Fruit fly (Drosophila melanogaster) whole organism, embryonic: Measurements from ENCODE around the gene Tet.

Experiments used
- B-H2 ChIP-seq: fragments of 200-800 bp; sonication (Bioruptor generic); optimal IDR thresholded peaks from 2 replicates; lab custom pipeline; 2018; ENCODE audit warnings: missing biosample characterization, mild to moderate bottlenecking, missing genetic modification characterization
- Blimp-1 ChIP-seq: fragments of 200-800 bp; sonication (Bioruptor generic); optimal IDR thresholded peaks from 3 replicates; lab custom pipeline; 2018; ENCODE audit warnings: missing biosample characterization, missing genetic modification characterization, mild to moderate bottlenecking, moderate library complexity, missing genetic modification reagents
- CG10979 ChIP-seq: fragments of 200-800 bp; sonication (Bioruptor generic); optimal IDR thresholded peaks from 2 replicates; lab custom pipeline; 2018; ENCODE audit warnings: missing biosample characterization, mild to moderate bottlenecking, missing genetic modification characterization, moderate library complexity
- CG11723 ChIP-seq: fragments of 200-800 bp; sonication (Bioruptor generic); optimal IDR thresholded peaks from 2 replicates; lab custom pipeline; 2017; ENCODE audit warnings: missing biosample characterization, mild to moderate bottlenecking, missing genetic modification characterization
- CG12219 ChIP-seq: fragments of 200-800 bp; sonication (Bioruptor generic); optimal IDR thresholded peaks from 3 replicates; lab custom pipeline; 2018; ENCODE audit warnings: missing biosample characterization, mild to moderate bottlenecking, missing genetic modification characterization
- CG12299 ChIP-seq: fragments of 200-800 bp; sonication (Bioruptor generic); optimal IDR thresholded peaks from 2 replicates; lab custom pipeline; 2018; ENCODE audit warnings: missing biosample characterization, mild to moderate bottlenecking, missing genetic modification characterization
- CG1603 ChIP-seq: fragments of 200-800 bp; sonication (Bioruptor generic); optimal IDR thresholded peaks from 2 replicates; lab custom pipeline; 2019; ENCODE audit warnings: missing biosample characterization, mild to moderate bottlenecking, missing genetic modification characterization, moderate library complexity
- CG17328 ChIP-seq: fragments of 200-800 bp; sonication (Bioruptor generic); IDR thresholded peaks from 2 replicates; pipeline ENCODE4 v1.3.6; 2022; ENCODE audit warnings: missing biosample characterization, missing genetic modification characterization
- CG17829 ChIP-seq: fragments of 200-800 bp; optimal IDR thresholded peaks from 2 replicates; lab custom pipeline; 2019; ENCODE audit warnings: missing biosample characterization, mild to moderate bottlenecking, missing genetic modification characterization, moderate library complexity
- CG17912 ChIP-seq: fragments of 200-800 bp; sonication (Bioruptor generic); optimal IDR thresholded peaks from 2 replicates; lab custom pipeline; 2018; ENCODE audit warnings: missing biosample characterization, mild to moderate bottlenecking, missing genetic modification characterization
- CG18262 ChIP-seq: fragments of 200-800 bp; optimal IDR thresholded peaks from 3 replicates; lab custom pipeline; 2019; ENCODE audit warnings: missing biosample characterization, mild to moderate bottlenecking, missing genetic modification characterization, moderate library complexity
- CG18619 ChIP-seq: fragments of 200-800 bp; sonication (Bioruptor generic); optimal IDR thresholded peaks from 3 replicates; lab custom pipeline; 2017; ENCODE audit warnings: missing biosample characterization, mild to moderate bottlenecking, missing genetic modification characterization
- CG2712 ChIP-seq: fragments of 200-800 bp; optimal IDR thresholded peaks from 3 replicates; lab custom pipeline; 2019; ENCODE audit warnings: missing biosample characterization, mild to moderate bottlenecking, missing genetic modification characterization, moderate library complexity
- CG3065 ChIP-seq: fragments of 200-800 bp; sonication (Bioruptor generic); optimal IDR thresholded peaks from 2 replicates; lab custom pipeline; 2016; ENCODE audit warnings: missing biosample characterization, missing genetic modification characterization
- CG32767 ChIP-seq: fragments of 200-800 bp; sonication (Bioruptor generic); IDR thresholded peaks from 2 replicates; pipeline ENCODE4 v1.3.6; 2022; ENCODE audit warnings: missing biosample characterization, missing genetic modification characterization
- CG3995 ChIP-seq: fragments of 200-800 bp; sonication (Bioruptor generic); optimal IDR thresholded peaks from 3 replicates; lab custom pipeline; 2016; ENCODE audit warnings: missing biosample characterization, missing genetic modification characterization
- CG4730 ChIP-seq: fragments of 200-800 bp; sonication (Bioruptor generic); IDR thresholded peaks from 2 replicates; pipeline ENCODE4 v1.3.6; 2022; ENCODE audit warnings: missing biosample characterization, missing genetic modification characterization
- CG5245 ChIP-seq: fragments of 200-800 bp; sonication (Bioruptor generic); optimal IDR thresholded peaks from 3 replicates; lab custom pipeline; 2016; ENCODE audit warnings: missing biosample characterization, missing genetic modification characterization
- CG6683 ChIP-seq: fragments of 200-800 bp; sonication (Bioruptor generic); optimal IDR thresholded peaks from 2 replicates; lab custom pipeline; 2017; ENCODE audit warnings: missing biosample characterization, mild to moderate bottlenecking, missing genetic modification characterization, missing genetic modification reagents
- CG7556 ChIP-seq: fragments of 200-800 bp; sonication (Bioruptor generic); optimal IDR thresholded peaks from 2 replicates; lab custom pipeline; 2017; ENCODE audit warnings: missing biosample characterization, mild to moderate bottlenecking, missing genetic modification characterization
- CG8359 ChIP-seq: fragments of 200-800 bp; sonication (Bioruptor generic); optimal IDR thresholded peaks from 2 replicates; lab custom pipeline; 2017; ENCODE audit warnings: missing biosample characterization, mild to moderate bottlenecking, missing genetic modification characterization, borderline replicate concordance
- CG9609 ChIP-seq: fragments of 200-800 bp; sonication (Bioruptor generic); optimal IDR thresholded peaks from 3 replicates; lab custom pipeline; 2016; ENCODE audit warnings: missing biosample characterization, missing genetic modification characterization
- Deaf1 ChIP-seq: fragments of 200-800 bp; optimal IDR thresholded peaks from 3 replicates; lab custom pipeline; 2019; ENCODE audit warnings: missing biosample characterization, mild to moderate bottlenecking, missing genetic modification characterization, moderate library complexity
- Dip3 ChIP-seq: fragments of 200-800 bp; sonication (Bioruptor generic); optimal IDR thresholded peaks from 3 replicates; lab custom pipeline; 2016; ENCODE audit warnings: missing biosample characterization, missing genetic modification characterization
- Hr3 ChIP-seq: fragments of 200-800 bp; sonication (Bioruptor generic); optimal IDR thresholded peaks from 3 replicates; lab custom pipeline; 2016; ENCODE audit warnings: missing biosample characterization, missing genetic modification characterization
- Med ChIP-seq: fragments of 200-800 bp; sonication (Bioruptor generic); peaks from one replicate; lab custom pipeline; 2016; ENCODE audit warnings: missing biosample characterization, missing genetic modification characterization, mild to moderate bottlenecking, inconsistent platforms, moderate library complexity
- Scr ChIP-seq: fragments of 200-800 bp; sonication (Bioruptor generic); IDR thresholded peaks from 2 replicates; pipeline ENCODE4 v1.3.6; 2022; ENCODE audit warnings: missing biosample characterization, missing genetic modification characterization; ENCODE audit not compliant: partially characterized antibody
- Xrp1 ChIP-seq: fragments of 200-800 bp; sonication (Bioruptor generic); IDR thresholded peaks from 2 replicates; pipeline ENCODE4 v1.3.6; 2022; ENCODE audit warnings: missing biosample characterization, missing genetic modification characterization
- bbx ChIP-seq: fragments of 200-800 bp; sonication (Bioruptor generic); IDR thresholded peaks from 2 replicates; pipeline ENCODE4 v1.3.6; 2022; ENCODE audit warnings: missing biosample characterization, missing genetic modification characterization; ENCODE audit not compliant: partially characterized antibody
- bsh ChIP-seq, 2 experiments: fragments of 200-800 bp; sonication (Bioruptor generic); optimal IDR thresholded peaks; 2 replicates each; lab custom pipeline; 2017 to 2018; ENCODE audit warnings: mild to moderate bottlenecking in 2 of 2, missing biosample characterization in 2 of 2, missing genetic modification characterization in 2 of 2, moderate library complexity in 1 of 2
- cad ChIP-seq: fragments of >200 bp; optimal IDR thresholded peaks from 2 replicates; lab custom pipeline; 2017; ENCODE audit warnings: missing biosample characterization, missing genetic modification characterization
- crol ChIP-seq: fragments of 200-800 bp; sonication (Bioruptor generic); IDR thresholded peaks from 2 replicates; pipeline ENCODE4 v1.3.6; 2022; ENCODE audit warnings: missing biosample characterization, missing genetic modification characterization
- dmrt11E ChIP-seq: fragments of 200-800 bp; sonication (Bioruptor generic); optimal IDR thresholded peaks from 3 replicates; lab custom pipeline; 2018; ENCODE audit warnings: missing biosample characterization, mild to moderate bottlenecking, missing genetic modification characterization, moderate library complexity
- gem ChIP-seq: fragments of 200-800 bp; sonication (Bioruptor generic); optimal IDR thresholded peaks from 2 replicates; lab custom pipeline; 2019; ENCODE audit warnings: missing biosample characterization, mild to moderate bottlenecking, missing genetic modification characterization, moderate library complexity
- lola ChIP-seq, 3 experiments: fragments of >200 bp in 2 of 3; fragments of 200-800 bp in 1 of 3; sonication (Bioruptor generic) in 1 of 3; optimal IDR thresholded peaks; 2 replicates each; lab custom pipeline; 2017 to 2019; ENCODE audit warnings: missing biosample characterization in 3 of 3, missing genetic modification characterization in 3 of 3, mild to moderate bottlenecking in 1 of 3, moderate library complexity in 1 of 3
- lov ChIP-seq, 2 experiments: fragments of 200-800 bp in 1 of 2; fragments of >200 bp in 1 of 2; sonication (Bioruptor generic) in 1 of 2; IDR thresholded peaks in 1 of 2; optimal IDR thresholded peaks in 1 of 2; 2 replicates in 1 of 2; 3 replicates in 1 of 2; pipeline versions ENCODE4 v1.3.6 to Lab custom; 2017 to 2022; ENCODE audit warnings: missing biosample characterization in 1 of 2, missing genetic modification characterization in 1 of 2
- nerfin-1 ChIP-seq: fragments of 200-800 bp; sonication (Bioruptor generic); optimal IDR thresholded peaks from 3 replicates; lab custom pipeline; 2019; ENCODE audit warnings: missing biosample characterization, mild to moderate bottlenecking, missing genetic modification characterization, moderate library complexity
- odd ChIP-seq: fragments of 200-800 bp; sonication (Bioruptor generic); optimal IDR thresholded peaks from 2 replicates; lab custom pipeline; 2017; ENCODE audit warnings: missing biosample characterization, mild to moderate bottlenecking, missing genetic modification characterization
- org-1 ChIP-seq: fragments of 200-800 bp; sonication (Bioruptor generic); optimal IDR thresholded peaks from 2 replicates; lab custom pipeline; 2017; ENCODE audit warnings: missing biosample characterization, missing genetic modification characterization
- pan ChIP-seq, 4 experiments: fragments of >200 bp in 3 of 4; fragments of 200-800 bp in 1 of 4; sonication (Bioruptor generic) in 1 of 4; optimal IDR thresholded peaks in 3 of 4; IDR thresholded peaks in 1 of 4; 2 replicates each; pipeline versions ENCODE4 v1.3.6 to Lab custom; 2017 to 2022; ENCODE audit warnings: missing biosample characterization in 2 of 4, missing genetic modification characterization in 2 of 4, mixed read lengths in 1 of 4
- pros ChIP-seq: fragments of 200-800 bp; sonication (Bioruptor generic); optimal IDR thresholded peaks from 3 replicates; lab custom pipeline; 2019; ENCODE audit warnings: missing biosample characterization, mild to moderate bottlenecking, missing genetic modification characterization, moderate library complexity
- psq ChIP-seq: fragments of 200-800 bp; sonication (Bioruptor generic); optimal IDR thresholded peaks from 2 replicates; lab custom pipeline; 2017; ENCODE audit warnings: missing biosample characterization, missing genetic modification characterization
- row ChIP-seq: fragments of 200-800 bp; sonication (Bioruptor generic); IDR thresholded peaks from 3 replicates; pipeline ENCODE4 v1.3.6; 2022; ENCODE audit warnings: missing biosample characterization, missing genetic modification characterization
- sens ChIP-seq: fragments of 200-800 bp; sonication (Bioruptor generic); peaks from one replicate; lab custom pipeline; 2016; ENCODE audit warnings: missing biosample characterization, missing genetic modification characterization
- tio ChIP-seq: fragments of 200-800 bp; sonication (Bioruptor generic); optimal IDR thresholded peaks from 2 replicates; lab custom pipeline; 2017; ENCODE audit warnings: missing biosample characterization, missing genetic modification characterization, inconsistent platforms
- wdn ChIP-seq: fragments of 200-800 bp; sonication (Bioruptor generic); IDR thresholded peaks from 2 replicates; pipeline ENCODE4 v1.3.6; 2022; ENCODE audit warnings: missing biosample characterization, missing genetic modification characterization
- zen ChIP-seq: fragments of 200-800 bp; sonication (Bioruptor generic); optimal IDR thresholded peaks from 3 replicates; lab custom pipeline; 2018; ENCODE audit warnings: missing biosample characterization, mild to moderate bottlenecking, missing genetic modification characterization, moderate library complexity
- zf30C ChIP-seq: fragments of 200-800 bp; sonication (Bioruptor generic); optimal IDR thresholded peaks from 3 replicates; lab custom pipeline; 2018; ENCODE audit warnings: missing biosample characterization, mild to moderate bottlenecking, missing genetic modification characterization

Gene Tet

DNA sequence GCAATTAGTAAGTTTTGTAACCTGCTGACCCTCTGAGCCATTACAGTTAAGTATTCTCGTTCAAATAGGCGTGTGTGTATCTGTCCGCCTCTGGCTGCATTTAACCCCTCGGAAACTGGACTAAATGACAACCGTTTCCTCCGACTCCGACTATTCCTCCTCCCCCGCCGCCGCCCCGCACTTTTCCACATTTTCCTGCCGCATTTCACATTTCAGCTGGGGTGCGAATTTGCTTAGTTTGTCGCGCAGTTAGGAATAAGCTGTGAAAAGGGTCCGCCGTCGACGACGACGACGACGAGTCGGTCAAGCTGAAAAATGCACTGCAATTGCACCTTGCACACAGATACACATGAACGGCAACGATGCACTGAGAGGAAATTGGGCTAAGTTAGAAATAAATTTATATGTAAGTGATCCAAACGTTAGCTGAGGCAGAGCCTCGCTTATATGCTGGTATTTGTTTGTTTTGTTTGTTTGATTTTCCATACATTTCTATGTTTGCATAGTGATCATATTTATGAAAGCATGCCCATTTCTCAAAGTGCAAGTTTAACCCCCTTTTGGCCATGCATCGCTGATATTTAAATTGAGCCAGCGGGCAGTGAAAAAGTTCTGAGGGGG, 16.9 kb downstream of the Tet start:
- no peak for TF ChIP-seq Blimp-1
- no peak for TF ChIP-seq CG18619 (GFP tag; lab: Kevin White, UChicago)
- TF ChIP-seq psq (GFP tag; lab: Kevin White, UChicago): no peak
- TF ChIP-seq nerfin-1: peak; percentile 12
- TF ChIP-seq crol (GFP tag; lab: Robert Waterston, UW): peak; percentile 62
- no peak for TF ChIP-seq CG5245 (GFP tag; lab: Kevin White, UChicago)
- peak; percentile 7 for TF ChIP-seq CG10979
- TF ChIP-seq wdn: no peak
- TF ChIP-seq CG11723 (GFP tag; lab: Kevin White, UChicago): no peak
- TF ChIP-seq CG7556 (GFP tag; lab: Kevin White, UChicago): no peak
- TF ChIP-seq pros: peak; percentile 61
- no peak for TF ChIP-seq CG9609 (GFP tag; lab: Kevin White, UChicago)
- TF ChIP-seq CG4730 (GFP tag; lab: Robert Waterston, UW): no peak
- TF ChIP-seq CG12219 (GFP tag; lab: Kevin White, UChicago): no peak
- no peak for TF ChIP-seq cad
- TF ChIP-seq org-1 (GFP tag; lab: Kevin White, UChicago): no peak
- TF ChIP-seq bsh (GFP tag; optimal IDR thresholded peaks at IDR 0.05; lab: Kevin White, UChicago): peak in 1 of 2 experiments; percentile 40
- no peak for TF ChIP-seq CG17829 (tag; lab: Kevin White, UChicago)
- no peak for TF ChIP-seq CG32767 (GFP tag; lab: Robert Waterston, UW)
- no peak for TF ChIP-seq tio (GFP tag; lab: Kevin White, UChicago)
- TF ChIP-seq Xrp1: peak; percentile 40; the same call in 1 of the 2 replicates
- TF ChIP-seq Scr (GFP tag; lab: Robert Waterston, UW): no peak
- TF ChIP-seq pan (optimal IDR thresholded peaks at IDR 0.05; lab: Kevin White, UChicago): no peak
- no peak for TF ChIP-seq pan (GFP tag; optimal IDR thresholded peaks at IDR 0.05 in 1 of 2, IDR thresholded peaks at IDR 0.05 in 1 of 2)
- no peak for TF ChIP-seq Hr3 (GFP tag; lab: Kevin White, UChicago)
- TF ChIP-seq CG17912: no peak
- TF ChIP-seq lov (optimal IDR thresholded peaks at IDR 0.05; lab: Kevin White, UChicago): no peak
- TF ChIP-seq lov (GFP tag; IDR thresholded peaks at IDR 0.05; lab: Robert Waterston, UW): no peak
- peak; percentile 26 for TF ChIP-seq gem
- TF ChIP-seq sens: peak; percentile 90
- TF ChIP-seq dmrt11E: peak; percentile 61
- TF ChIP-seq zf30C: peak; percentile 64
- no peak for TF ChIP-seq B-H2 (GFP tag; lab: Kevin White, UChicago)
- TF ChIP-seq CG6683 (GFP tag; lab: Kevin White, UChicago): no peak
- no peak for TF ChIP-seq bbx
- peak; percentile 33 for TF ChIP-seq CG1603 (tag; lab: Kevin White, UChicago)
- peak; percentile 37 for TF ChIP-seq CG2712 (tag; lab: Kevin White, UChicago)
- TF ChIP-seq CG18262 (tag; lab: Kevin White, UChicago): peak; percentile 30
- 0 out of 3 replicates have a peak, but pooled peaks have one; percentile 24 for TF ChIP-seq row (GFP tag; lab: Robert Waterston, UW)
- TF ChIP-seq Med (GFP tag; lab: Kevin White, UChicago): peak; percentile 27
- peak in 1 of 3 experiments; percentile 43 for TF ChIP-seq lola (GFP tag; optimal IDR thresholded peaks at IDR 0.05; lab: Kevin White, UChicago)
- TF ChIP-seq Deaf1 (tag; lab: Kevin White, UChicago): no peak
- TF ChIP-seq odd (GFP tag; lab: Kevin White, UChicago): no peak
- no peak for TF ChIP-seq zen (tag; lab: Kevin White, UChicago)
- TF ChIP-seq CG3065: no peak
- no peak for TF ChIP-seq CG12299 (tag; lab: Kevin White, UChicago)
- no peak for TF ChIP-seq CG8359 (GFP tag; lab: Kevin White, UChicago)
- TF ChIP-seq CG17328 (GFP tag; lab: Robert Waterston, UW): no peak
- no peak for TF ChIP-seq CG3995 (GFP tag; lab: Kevin White, UChicago)
- TF ChIP-seq Dip3: no peak
